Worm (Caenorhabditis elegans): Measurements from ENCODE around the gene T07A9.12.

ce11 chrIV:386576-386975 lies 24.1 kb upstream of the T07A9.12 start, which contains the start of gene T07A9.14:
- TF ChIP-seq snpc-4 (tag; optimal IDR thresholded peaks at IDR 0.05) (no peak), mab-5 (tag; optimal IDR thresholded peaks at IDR 0.05) (no peak), elt-1 (tag; optimal IDR thresholded peaks at IDR 0.05; ENCODE audit: borderline replicate concordance, insufficient read depth) (no peak), blmp-1 (tag; optimal IDR thresholded peaks at IDR 0.05) (no peak), ceh-83 (GFP tag; optimal IDR thresholded peaks at IDR 0.05) (no peak), tbx-8 (GFP tag; optimal IDR thresholded peaks at IDR 0.05) (no peak), pha-4 (tag; optimal IDR thresholded peaks at IDR 0.05) (no peak), drap-1 (GFP tag; optimal IDR thresholded peaks at IDR 0.05) (no peak), flh-1 (GFP tag; optimal IDR thresholded peaks at IDR 0.05) (no peak), ztf-11 (tag; optimal IDR thresholded peaks at IDR 0.05) (no peak), ces-1 (GFP tag; optimal IDR thresholded peaks at IDR 0.05) (no peak), zip-8 (tag; optimal IDR thresholded peaks at IDR 0.05) (no peak), unc-62 (GFP tag; optimal IDR thresholded peaks at IDR 0.05) (no peak), unc-39 (tag; optimal IDR thresholded peaks at IDR 0.05) (no peak)
